Worm (Caenorhabditis elegans): ENCODE data around the gene ddx-23.
A peak's percentile ranks its signal among the peaks of the same experiment; 100 is the strongest.

ddx-23 gene

DNA sequence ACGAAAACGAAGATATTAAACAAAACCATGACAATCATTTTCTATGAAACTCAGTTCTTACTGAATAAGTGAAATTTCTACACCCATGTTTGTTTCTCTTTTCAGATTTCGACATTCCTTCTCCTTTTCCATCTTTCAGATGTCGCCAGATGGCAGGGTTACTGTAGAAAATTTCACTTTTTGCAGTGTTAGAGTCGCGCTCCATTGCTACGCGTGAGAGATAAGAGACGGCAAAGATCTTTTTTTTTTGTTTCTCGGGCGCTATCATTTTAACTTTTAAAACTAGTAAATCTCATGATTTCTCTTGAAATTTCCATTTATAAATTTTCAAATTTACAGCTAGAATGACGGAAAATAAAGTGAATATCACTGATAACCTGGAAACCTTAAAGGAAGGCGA, 25.1 kb upstream of the ddx-23 start, which contains the start of the genes mig-21 and F01F1.2:
Gene mig-21, minus strand, starts transcription at position 166 of the 400 bp plus-strand sequence.
Gene F01F1.2, plus strand, starts transcription at position 340 of the 400 bp plus-strand sequence.
- TF ChIP-seq him-1 (tag; optimal IDR thresholded peaks at IDR 0.05) = no peak
- no peak for TF ChIP-seq dao-5 (tag; optimal IDR thresholded peaks at IDR 0.05)
- no peak for TF ChIP-seq W03F9.2 (tag; optimal IDR thresholded peaks at IDR 0.05)

DNA sequence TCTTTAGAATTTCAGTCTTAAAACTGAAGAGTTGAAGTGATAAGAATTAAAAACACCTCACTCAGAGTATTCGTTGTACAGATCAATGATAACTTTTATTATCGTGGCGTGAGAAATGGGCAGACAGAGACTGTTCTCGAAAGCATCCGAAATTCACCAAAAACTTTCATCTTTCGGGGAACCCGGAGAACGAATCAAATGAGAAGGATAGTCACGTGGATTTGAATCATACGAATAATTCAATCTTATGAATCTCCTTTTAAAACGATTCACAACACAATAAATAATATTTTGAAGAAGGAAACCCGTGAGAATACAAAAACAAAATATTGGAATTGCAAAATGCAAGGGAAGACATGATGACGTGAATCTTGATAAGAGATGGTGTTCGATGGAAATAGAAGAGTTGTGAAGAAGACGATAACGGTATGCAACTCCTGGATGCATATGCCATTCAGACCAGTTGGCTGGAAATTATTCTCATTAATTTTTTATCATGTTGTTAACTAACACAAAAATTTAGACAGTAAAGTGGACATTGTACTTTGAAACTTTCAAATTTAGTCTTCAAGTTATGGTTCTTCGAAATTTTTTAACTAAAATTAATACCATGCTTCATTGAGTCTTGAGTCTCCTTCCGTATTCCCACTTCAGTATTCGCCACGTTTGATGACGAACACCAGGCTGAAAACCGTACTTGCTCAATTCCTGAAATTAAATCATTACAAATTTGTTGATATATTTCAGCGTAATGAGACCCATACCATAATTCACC, 24.0 kb upstream of the ddx-23 start:
- TF ChIP-seq dao-5 (tag; optimal IDR thresholded peaks at IDR 0.05) (no peak), him-1 (tag; optimal IDR thresholded peaks at IDR 0.05) (no peak), W03F9.2 (tag; optimal IDR thresholded peaks at IDR 0.05) (no peak)

DNA sequence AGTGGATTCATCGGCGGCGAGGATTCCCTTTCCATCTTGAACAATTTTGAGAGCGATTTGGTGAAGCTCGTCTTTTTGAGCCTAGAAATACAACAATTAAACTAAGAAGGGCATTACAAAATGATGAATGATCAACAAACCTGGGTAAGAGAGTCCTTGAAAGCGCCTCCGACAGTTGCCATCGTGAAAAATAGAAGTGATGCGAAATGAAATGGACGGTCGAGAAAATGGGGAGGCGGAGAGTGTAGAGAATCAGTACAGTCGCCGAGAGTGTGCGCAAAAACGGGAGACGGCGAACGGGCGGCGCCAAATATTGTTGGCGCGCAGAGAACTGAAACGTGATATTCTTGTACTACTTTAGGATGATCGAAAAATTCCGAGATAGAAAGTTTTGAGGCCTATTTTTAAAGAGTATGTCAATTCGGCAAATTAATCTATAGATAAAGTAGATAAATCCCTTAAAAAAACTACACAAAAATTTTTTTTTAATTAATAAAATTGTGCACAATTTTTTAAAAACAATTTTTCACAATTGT, 23.1 kb upstream of the ddx-23 start, which contains the start of gene aldo-2:
Gene aldo-2, minus strand, starts transcription at position 486 of the 536 bp plus-strand sequence.
- TF ChIP-seq him-1 (tag; optimal IDR thresholded peaks at IDR 0.05) (no peak), dao-5 (tag; optimal IDR thresholded peaks at IDR 0.05) (no peak), W03F9.2 (tag; optimal IDR thresholded peaks at IDR 0.05) (no peak)

DNA sequence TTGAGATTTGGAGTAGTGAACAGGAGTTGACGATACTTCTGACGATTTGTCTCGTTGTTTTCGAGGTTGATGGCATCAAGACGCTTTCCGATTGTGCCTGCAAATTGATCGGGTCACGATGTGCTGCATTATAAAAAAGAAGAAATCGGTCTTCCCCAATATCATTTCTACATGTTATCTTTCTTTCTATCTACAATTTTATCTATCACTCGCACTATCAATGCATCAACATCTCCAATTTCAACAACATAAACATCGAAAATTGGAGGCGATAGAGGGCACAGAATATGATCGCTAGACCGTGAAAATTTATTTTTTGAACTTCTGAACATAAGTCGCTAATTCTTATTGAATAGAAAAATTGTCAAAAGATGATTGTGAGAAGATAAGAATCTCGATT, 22.6 kb upstream of the ddx-23 start:
- TF ChIP-seq dao-5 (tag; optimal IDR thresholded peaks at IDR 0.05) (no peak), him-1 (tag; optimal IDR thresholded peaks at IDR 0.05) (no peak), W03F9.2 (tag; optimal IDR thresholded peaks at IDR 0.05) (no peak)

DNA sequence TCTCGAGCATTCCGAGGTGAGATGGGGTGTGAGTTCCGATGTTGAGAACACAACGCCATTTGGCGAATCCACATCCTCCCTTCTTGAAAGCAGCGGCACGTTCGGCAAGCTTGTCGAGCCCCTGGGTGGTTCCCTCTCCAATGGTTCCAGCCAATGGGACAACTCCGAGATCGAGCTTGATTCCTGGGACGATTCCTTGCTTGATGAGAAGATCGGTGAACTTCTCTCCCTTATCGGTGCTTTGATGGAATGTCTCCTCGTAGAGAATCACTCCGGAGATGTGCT, 22.3 kb upstream of the ddx-23 start:
- TF ChIP-seq dao-5 (tag; optimal IDR thresholded peaks at IDR 0.05) (no peak), him-1 (tag; optimal IDR thresholded peaks at IDR 0.05) (no peak), W03F9.2 (tag; optimal IDR thresholded peaks at IDR 0.05) (no peak)

DNA sequence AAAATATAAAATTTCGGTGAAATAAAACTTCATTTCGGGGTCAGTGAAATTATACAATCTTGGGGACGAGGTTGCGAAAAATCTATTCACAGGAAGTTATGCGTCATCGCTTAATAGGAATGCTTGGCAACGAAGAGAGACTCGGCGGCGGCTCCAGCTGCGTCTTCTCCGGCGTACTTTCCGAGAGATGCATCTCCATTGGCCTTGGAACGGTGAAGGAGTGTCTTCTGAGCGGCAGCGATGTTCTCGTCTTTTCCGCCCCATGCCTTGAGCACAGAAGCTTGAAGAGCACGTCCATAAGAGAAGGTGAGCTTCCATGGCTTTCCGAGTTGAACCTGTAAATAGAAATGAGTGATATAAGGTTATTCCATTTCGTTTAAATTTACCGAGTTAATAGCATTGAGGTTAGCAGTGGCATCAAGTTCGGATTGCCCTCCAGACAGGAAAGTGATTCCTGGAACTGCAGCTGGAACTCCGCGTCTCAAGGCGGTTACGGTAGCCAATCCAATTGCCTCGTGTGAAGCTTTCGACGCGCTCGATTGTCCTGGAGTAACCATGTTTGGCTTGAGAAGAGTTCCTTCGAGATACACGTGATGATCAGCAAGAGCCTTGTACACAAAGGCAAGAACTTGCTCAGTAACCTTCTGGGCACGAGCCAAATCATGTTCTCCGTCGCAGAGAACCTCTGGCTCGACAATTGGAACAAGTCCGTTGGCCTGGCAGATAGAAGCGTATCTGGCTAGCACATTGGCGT, 21.8 kb upstream of the ddx-23 start:
- TF ChIP-seq W03F9.2 (tag; optimal IDR thresholded peaks at IDR 0.05) (no peak), dao-5 (tag; optimal IDR thresholded peaks at IDR 0.05) (no peak), him-1 (tag; optimal IDR thresholded peaks at IDR 0.05) (no peak)

DNA sequence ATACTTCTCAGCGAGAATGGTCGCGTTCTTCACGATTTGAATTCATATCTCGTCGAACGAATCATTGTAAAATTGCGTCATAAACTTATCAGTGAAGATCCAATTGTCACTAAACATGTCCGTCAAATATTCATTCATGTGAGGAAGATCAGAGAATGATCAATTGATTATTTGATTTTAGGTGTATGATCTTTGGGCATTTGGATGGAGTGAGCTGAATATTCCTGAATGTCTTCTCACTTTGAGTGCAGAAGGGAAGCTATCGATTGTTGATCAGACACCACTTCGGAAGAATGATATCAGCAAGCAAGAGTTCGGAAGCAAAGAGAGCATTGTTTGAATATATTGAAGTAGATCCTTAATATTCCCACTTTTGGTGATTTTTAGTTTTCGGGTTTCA, 21.2 kb upstream of the ddx-23 start:
- no peak for TF ChIP-seq him-1 (tag; optimal IDR thresholded peaks at IDR 0.05)
- TF ChIP-seq dao-5 (tag; optimal IDR thresholded peaks at IDR 0.05) = no peak
- no peak for TF ChIP-seq W03F9.2 (tag; optimal IDR thresholded peaks at IDR 0.05)

DNA sequence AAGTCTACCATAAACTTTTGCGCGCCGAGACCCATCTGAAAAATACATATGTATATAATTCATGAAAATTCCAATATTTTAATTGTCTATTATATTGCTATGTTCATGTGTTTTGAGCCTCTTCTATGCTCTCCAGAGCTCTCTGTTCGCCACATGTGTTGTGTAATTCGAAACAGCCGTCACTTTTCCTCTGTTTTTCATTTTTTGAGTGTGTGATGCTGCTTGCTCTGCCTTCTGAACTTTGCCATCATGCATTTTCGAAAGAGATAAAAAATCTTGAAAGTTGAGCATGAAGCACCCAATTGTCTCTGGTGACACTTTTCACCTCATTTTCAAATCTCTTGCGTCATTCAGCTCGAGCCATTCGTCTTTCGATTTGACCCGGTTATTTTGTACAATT, 19.2 kb upstream of the ddx-23 start:
- TF ChIP-seq dao-5 (tag; optimal IDR thresholded peaks at IDR 0.05) (no peak), him-1 (tag; optimal IDR thresholded peaks at IDR 0.05) (no peak)

DNA sequence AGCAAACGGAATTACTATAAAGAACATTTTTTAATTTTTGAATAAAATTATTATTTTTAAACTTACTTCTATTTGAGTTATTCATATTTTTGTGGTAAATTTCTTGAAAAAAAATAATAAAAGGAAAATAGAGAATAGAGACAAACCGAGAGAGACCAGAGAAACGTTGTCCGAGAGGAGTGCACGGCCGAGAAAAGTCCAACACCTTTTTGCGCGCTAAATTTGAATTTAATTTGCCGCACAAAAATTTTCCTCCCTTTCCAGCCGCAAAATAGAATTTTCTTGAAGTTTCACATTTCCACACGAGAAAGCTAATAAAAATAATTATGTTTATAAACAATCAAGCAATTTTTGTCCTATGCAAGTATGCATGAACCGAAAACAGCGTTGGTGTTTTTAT, 18.7 kb upstream of the ddx-23 start, which contains the start of the genes F01F1.11 and F01F1.3:
Gene F01F1.11, minus strand, starts transcription at position 118 of the 400 bp plus-strand sequence.
Gene F01F1.3, plus strand, starts transcription at position 179 of the 400 bp plus-strand sequence.
- TF ChIP-seq W03F9.2 (tag; optimal IDR thresholded peaks at IDR 0.05) (peak; percentile 69), dao-5 (tag; optimal IDR thresholded peaks at IDR 0.05) (no peak), him-1 (tag; optimal IDR thresholded peaks at IDR 0.05) (no peak)

DNA sequence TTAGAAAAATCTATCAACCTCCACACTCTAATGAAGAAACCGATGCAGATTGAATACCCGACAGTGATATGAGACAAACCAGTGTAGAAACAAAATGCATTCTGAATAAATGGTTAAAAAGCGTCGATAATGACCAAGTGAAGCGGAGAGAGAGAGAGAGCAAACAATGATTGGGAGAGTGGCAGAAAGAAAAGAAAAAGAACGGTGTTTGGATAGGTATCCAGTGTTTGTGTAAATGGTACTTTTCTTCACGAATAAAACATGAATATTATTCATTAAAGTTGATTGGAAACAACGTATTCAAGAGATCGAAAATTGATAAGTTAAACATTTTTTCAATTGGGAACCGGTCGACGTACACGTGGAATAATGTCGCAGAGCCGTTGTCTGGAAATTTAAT, 16.4 kb upstream of the ddx-23 start, which contains the start of gene F01F1.15:
Gene F01F1.15, minus strand, starts transcription at position 101 of the 400 bp plus-strand sequence.
- TF ChIP-seq W03F9.2 (tag; optimal IDR thresholded peaks at IDR 0.05) = no peak
- no peak for TF ChIP-seq dao-5 (tag; optimal IDR thresholded peaks at IDR 0.05)
- no peak for TF ChIP-seq him-1 (tag; optimal IDR thresholded peaks at IDR 0.05)

DNA sequence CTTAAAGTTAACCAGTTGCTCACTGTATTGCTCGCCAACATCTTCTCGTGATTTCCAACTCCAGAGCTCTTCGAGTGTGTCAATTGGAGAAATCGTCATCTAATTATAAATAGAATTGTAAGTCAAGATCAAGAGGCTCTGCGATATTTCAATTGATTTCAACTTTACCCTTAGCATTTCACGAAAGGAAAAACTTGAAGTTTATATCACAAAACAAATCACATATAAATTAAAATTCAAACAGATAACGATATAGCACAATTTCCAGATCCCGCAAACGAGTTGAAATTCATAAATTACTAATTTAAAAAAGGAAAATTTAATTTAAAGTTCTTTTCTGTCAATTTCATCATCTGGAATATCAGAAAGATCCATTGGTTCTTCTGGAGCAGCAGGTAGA, 15.3 kb upstream of the ddx-23 start, which contains the start of gene eng-1:
Gene eng-1, minus strand, starts transcription at position 101 of the 400 bp plus-strand sequence.
- no peak for TF ChIP-seq dao-5 (tag; optimal IDR thresholded peaks at IDR 0.05)
- TF ChIP-seq him-1 (tag; optimal IDR thresholded peaks at IDR 0.05) = no peak
- no peak for TF ChIP-seq W03F9.2 (tag; optimal IDR thresholded peaks at IDR 0.05)

DNA sequence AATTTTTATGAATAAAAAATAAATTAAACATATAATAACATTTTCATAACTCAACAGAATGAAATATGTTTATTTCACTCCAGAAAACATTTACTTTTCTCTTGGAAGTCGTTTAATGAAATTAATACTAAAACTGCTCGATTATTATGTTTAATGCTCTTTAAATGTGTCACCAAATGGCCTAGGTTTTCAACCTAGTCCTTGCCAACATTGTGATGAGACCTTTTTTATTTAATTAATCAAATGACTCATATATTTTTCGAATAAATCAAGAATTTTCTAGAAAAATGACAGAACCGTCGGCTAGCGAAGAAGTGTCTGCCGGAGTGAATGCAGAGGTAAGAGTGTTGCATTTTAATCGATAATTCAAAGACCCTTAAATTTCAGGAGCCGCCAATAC, 11.2 kb upstream of the ddx-23 start, which contains the start of gene rabn-5:
Gene rabn-5, plus strand, starts transcription at position 284 of the 400 bp plus-strand sequence.
- TF ChIP-seq him-1 (tag; optimal IDR thresholded peaks at IDR 0.05) = no peak
- no peak for TF ChIP-seq dao-5 (tag; optimal IDR thresholded peaks at IDR 0.05)
- no peak for TF ChIP-seq W03F9.2 (tag; optimal IDR thresholded peaks at IDR 0.05)

DNA sequence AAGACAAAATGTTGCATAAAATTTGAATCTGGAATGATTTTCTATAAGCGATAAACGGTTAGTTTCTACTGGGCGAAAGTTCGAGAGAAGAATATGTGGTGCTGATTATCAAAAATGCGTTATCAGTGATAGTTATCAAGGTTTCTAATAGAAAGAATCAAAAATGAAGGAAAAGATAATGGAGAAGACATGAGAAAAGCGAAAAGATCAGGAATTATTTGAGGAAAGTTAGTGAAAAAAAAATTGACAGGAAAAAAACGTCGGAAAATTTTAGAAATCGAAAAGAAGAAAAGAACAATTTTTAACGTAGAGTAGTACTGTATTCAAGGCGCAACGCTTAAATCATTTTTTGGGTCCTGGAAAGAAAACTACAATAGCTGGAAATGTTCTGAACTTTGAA, 10.7 kb upstream of the ddx-23 start, which contains the start of gene dnpp-1:
Gene dnpp-1, minus strand, starts transcription at position 30 of the 400 bp plus-strand sequence.
- TF ChIP-seq dao-5 (tag; optimal IDR thresholded peaks at IDR 0.05) (no peak), W03F9.2 (tag; optimal IDR thresholded peaks at IDR 0.05) (peak; percentile 16), him-1 (tag; optimal IDR thresholded peaks at IDR 0.05) (no peak)
